2 fruit fly cellular contexts compared by ENCODE assay signal in the genomic region with DNA sequence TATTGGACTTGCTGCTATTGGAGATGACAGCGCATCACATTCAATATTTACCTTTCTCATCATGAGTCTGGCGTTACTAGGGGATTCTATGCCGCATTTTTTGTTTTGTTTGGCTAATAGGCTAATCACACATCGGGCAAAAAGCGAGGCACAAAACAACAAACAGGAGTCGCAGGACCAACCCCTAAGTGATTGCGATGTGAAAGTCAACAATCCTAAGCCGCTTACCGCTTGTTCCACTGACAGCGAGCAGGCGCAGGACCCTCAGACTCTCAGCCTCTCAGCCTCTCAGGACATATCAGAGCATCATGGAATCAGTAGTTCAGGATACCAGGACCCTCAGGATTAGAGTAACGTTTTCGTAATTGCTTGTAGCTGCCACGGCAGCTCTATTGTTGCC.
TF ChIP-seq lines count a peak whose summit lies in the region.

No protein-coding gene starts in this region.

- no peak for TF ChIP-seq CTCF in whole organism, embryonic (GFP tag; optimal IDR thresholded peaks at IDR 0.05; lab: Kevin White, UChicago)

TF ChIP-seq in whole organism, embryonic, 481 proteins besides CTCF, POLR2A, EP300 and RAD21:
- TF ChIP-seq CG34376 (GFP tag; optimal IDR thresholded peaks at IDR 0.05; lab: Kevin White, UChicago) (no peak), Med (GFP tag; lab: Kevin White, UChicago) (peak; percentile 15), dysf (GFP tag; IDR thresholded peaks at IDR 0.05; lab: Robert Waterston, UW) (no peak), sqz (GFP tag; optimal IDR thresholded peaks at IDR 0.05; lab: Kevin White, UChicago) (peak; percentile 4), oc (tag; optimal IDR thresholded peaks at IDR 0.05; lab: Kevin White, UChicago) (peak; percentile 92), tll (GFP tag; optimal IDR thresholded peaks at IDR 0.05; lab: Kevin White, UChicago) (peak in 1 of 2 experiments; percentile 83), pros (GFP tag; optimal IDR thresholded peaks at IDR 0.05; lab: Kevin White, UChicago) (peak; percentile 35), nerfin-2 (GFP tag; IDR thresholded peaks at IDR 0.05; lab: Robert Waterston, UW; ENCODE audit: partially characterized antibody) (no peak), ind (GFP tag; optimal IDR thresholded peaks at IDR 0.05; lab: Kevin White, UChicago) (no peak)
TF ChIP-seq in whole organism, embryonic: peak in this region for 5.

TF ChIP-seq in whole organism, prepupa, 60 proteins besides CTCF, POLR2A, EP300 and RAD21:
- no peak for TF ChIP-seq Met (GFP tag; optimal IDR thresholded peaks at IDR 0.05; lab: Kevin White, UChicago)
- peak; percentile 48 for TF ChIP-seq fkh (GFP tag; optimal IDR thresholded peaks at IDR 0.05; lab: Kevin White, UChicago)
- no peak for TF ChIP-seq CG3919 (GFP tag; optimal IDR thresholded peaks at IDR 0.05; lab: Kevin White, UChicago)
